Worm (Caenorhabditis elegans) whole organism, early embryonic: ENCODE data around the gene best-12.

ENCODE experiments used
- ama-1 ChIP-seq: fragments of 150-350 bp; optimal IDR thresholded peaks from 2 replicates; lab custom pipeline; 2014
- flt-1 ChIP-seq: fragments of 200-800 bp; sonication (Bioruptor generic); IDR thresholded peaks from 2 replicates; pipeline ENCODE4 v1.3.6; 2022; ENCODE audit warnings: missing genetic modification characterization, missing compliant biosample characterization
- hmbx-1 ChIP-seq: sonication (generic microtip); optimal IDR thresholded peaks from 2 replicates; lab custom pipeline; 2016; ENCODE audit warnings: mild to moderate bottlenecking, missing genetic modification characterization, missing compliant biosample characterization
- hnd-1 ChIP-seq: sonication (generic microtip); optimal IDR thresholded peaks from 2 replicates; lab custom pipeline; 2016; ENCODE audit warnings: missing genetic modification characterization, missing compliant biosample characterization

DNA sequence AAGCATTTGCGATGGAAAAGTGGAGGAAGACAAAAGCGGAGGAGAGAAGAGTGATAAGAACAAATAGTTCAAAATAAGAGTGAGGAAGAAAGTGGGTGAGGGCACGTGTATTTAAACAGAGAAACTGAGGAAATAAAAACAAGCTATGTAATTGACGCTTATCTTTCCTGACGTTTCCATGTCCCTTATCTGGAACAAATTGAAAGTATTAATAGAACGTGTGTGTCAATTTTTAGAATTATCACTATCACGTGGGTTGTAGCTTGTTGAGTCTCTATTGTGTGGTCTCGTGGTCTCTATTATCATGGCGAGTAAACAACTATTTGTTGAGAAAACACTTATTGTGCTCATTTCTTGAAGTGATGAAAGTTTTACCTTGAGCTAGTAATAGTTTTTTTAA, 3.4 kb upstream of the best-12 start, which contains the start of gene T10C6.15:
- TF ChIP-seq ama-1 (no peak), flt-1 (GFP tag; lab: Robert Waterston, UW) (no peak), hmbx-1 (no peak), hnd-1 (no peak)
